Worm (Caenorhabditis elegans) whole organism, L4 larva: Measurements from ENCODE around the gene usp-4.

ENCODE experiments used
- D1046.2 ChIP-seq: fragments of 200-800 bp; sonication (Bioruptor generic); IDR thresholded peaks from 2 replicates; pipeline ENCODE4 v1.3.6; 2022; ENCODE audit warnings: missing genetic modification characterization, missing compliant biosample characterization
- F10B5.3 ChIP-seq: sonication (generic microtip); optimal IDR thresholded peaks from 2 replicates; lab custom pipeline; 2016; ENCODE audit warnings: mild to moderate bottlenecking, missing genetic modification characterization, missing compliant biosample characterization
- F37D6.2 ChIP-seq: sonication (generic microtip); optimal IDR thresholded peaks from 2 replicates; lab custom pipeline; 2016; ENCODE audit warnings: mild to moderate bottlenecking, missing genetic modification characterization, missing compliant biosample characterization
- T26A8.4 ChIP-seq: fragments of 200-800 bp; sonication (Bioruptor generic); IDR thresholded peaks from 2 replicates; pipeline ENCODE4 v1.3.6; 2022; ENCODE audit warnings: missing genetic modification characterization, missing compliant biosample characterization
- ZK337.2 ChIP-seq: fragments of 200-800 bp; sonication (Bioruptor generic); IDR thresholded peaks from 2 replicates; pipeline ENCODE4 v1.3.6; 2022; ENCODE audit warnings: missing genetic modification reagents, missing genetic modification characterization, missing compliant biosample characterization
- ZK546.5 ChIP-seq, 2 experiments: sonication (generic microtip); optimal IDR thresholded peaks; 2 replicates each; lab custom pipeline; 2017; ENCODE audit warnings: missing biosample characterization in 2 of 2, missing genetic modification characterization in 2 of 2
- aha-1 ChIP-seq: fragments of 150-350 bp; peaks from one replicate; lab custom pipeline; 2014; ENCODE audit warnings: missing biosample characterization, missing genetic modification characterization
- aly-2 ChIP-seq: sonication (generic microtip); optimal IDR thresholded peaks from 2 replicates; lab custom pipeline; 2018; ENCODE audit warnings: missing biosample characterization, missing genetic modification characterization
- attf-4 ChIP-seq: sonication (generic microtip); optimal IDR thresholded peaks from 3 replicates; lab custom pipeline; 2017; ENCODE audit warnings: missing biosample characterization, missing genetic modification characterization
- ceh-20 ChIP-seq: fragments of 200-800 bp; sonication (Bioruptor generic); IDR thresholded peaks from 2 replicates; pipeline ENCODE4 v1.3.6; 2022; ENCODE audit warnings: missing genetic modification reagents, missing genetic modification characterization, missing compliant biosample characterization
- ceh-82 ChIP-seq: sonication (generic microtip); optimal IDR thresholded peaks from 2 replicates; lab custom pipeline; 2017; ENCODE audit warnings: missing biosample characterization, missing genetic modification characterization
- ces-1 ChIP-seq: fragments of 150-350 bp; sonication (generic microtip); optimal IDR thresholded peaks from 4 replicates; lab custom pipeline; 2014; ENCODE audit warnings: missing biosample characterization, missing genetic modification reagents, missing genetic modification characterization
- cey-2 ChIP-seq: sonication (generic microtip); optimal IDR thresholded peaks from 3 replicates; lab custom pipeline; 2017; ENCODE audit warnings: missing genetic modification characterization, mild to moderate bottlenecking, missing compliant biosample characterization, antibody characterized with exemption, borderline replicate concordance; ENCODE audit not compliant: insufficient read depth
- ctbp-1 ChIP-seq: fragments of 200-800 bp; sonication (Bioruptor generic); IDR thresholded peaks from 2 replicates; pipeline ENCODE4 v1.3.6; 2022; ENCODE audit warnings: missing genetic modification reagents, missing genetic modification characterization, missing compliant biosample characterization
- daf-12 ChIP-seq: fragments of 150-350 bp; optimal IDR thresholded peaks from 2 replicates; lab custom pipeline; 2014; ENCODE audit warnings: missing biosample characterization, missing genetic modification reagents, missing genetic modification characterization
- daf-19 ChIP-seq: fragments of 200-800 bp; sonication (Bioruptor generic); conservative IDR thresholded peaks from 2 replicates; pipeline ENCODE4 v1.3.6; 2022; ENCODE audit warnings: missing genetic modification characterization, missing compliant biosample characterization
- dmd-8 ChIP-seq: fragments of 200-800 bp; sonication (Bioruptor generic); IDR thresholded peaks from 2 replicates; pipeline ENCODE4 v1.3.6; 2022; ENCODE audit warnings: missing genetic modification characterization, missing compliant biosample characterization
- dpl-1 ChIP-seq: fragments of 150-350 bp; optimal IDR thresholded peaks from 2 replicates; lab custom pipeline; 2014; ENCODE audit warnings: missing biosample characterization, missing genetic modification reagents, missing genetic modification characterization
- fkh-10 ChIP-seq: fragments of 150-350 bp; optimal IDR thresholded peaks from 2 replicates; lab custom pipeline; 2014; ENCODE audit warnings: missing biosample characterization, missing genetic modification reagents, missing genetic modification characterization
- fos-1 ChIP-seq: fragments of 150-350 bp; optimal IDR thresholded peaks from 2 replicates; lab custom pipeline; 2014; ENCODE audit warnings: missing biosample characterization, missing genetic modification characterization
- lin-29 ChIP-seq: fragments of 200-800 bp; sonication (Bioruptor generic); IDR thresholded peaks from 2 replicates; pipeline ENCODE4 v1.3.6; 2022; ENCODE audit warnings: missing genetic modification reagents, missing genetic modification characterization, missing compliant biosample characterization
- madf-5 ChIP-seq, 2 experiments: fragments of 200-800 bp; sonication (Bioruptor generic); IDR thresholded peaks; 2 replicates each; pipeline ENCODE4 v1.3.6; 2022; ENCODE audit warnings: missing compliant biosample characterization in 2 of 2, missing genetic modification characterization in 2 of 2
- madf-9 ChIP-seq: fragments of 200-800 bp; sonication (Bioruptor generic); conservative IDR thresholded peaks from 2 replicates; pipeline ENCODE4 v1.3.6; 2022; ENCODE audit warnings: missing genetic modification reagents, missing genetic modification characterization, missing compliant biosample characterization
- mdl-1 ChIP-seq, 2 experiments: fragments of 150-350 bp in 1 of 2; sonication (generic microtip) in 1 of 2; optimal IDR thresholded peaks; 2 replicates each; lab custom pipeline; 2014 to 2017; ENCODE audit warnings: missing biosample characterization in 2 of 2, missing genetic modification characterization in 2 of 2
- mdt-29 ChIP-seq: fragments of 200-800 bp; sonication (Bioruptor generic); IDR thresholded peaks from 2 replicates; pipeline ENCODE4 v1.3.6; 2022; ENCODE audit warnings: missing genetic modification reagents, missing genetic modification characterization, missing compliant biosample characterization
- mep-1 ChIP-seq: fragments of 150-350 bp; sonication (generic microtip); optimal IDR thresholded peaks from 3 replicates; lab custom pipeline; 2014; ENCODE audit warnings: missing biosample characterization, missing genetic modification characterization
- mxl-2 ChIP-seq: fragments of 200-800 bp; sonication (Bioruptor generic); conservative IDR thresholded peaks from 2 replicates; pipeline ENCODE4 v1.3.6; 2022; ENCODE audit warnings: missing genetic modification reagents, missing genetic modification characterization, missing compliant biosample characterization
- mxl-3 ChIP-seq: fragments of 200-800 bp; sonication (Bioruptor generic); optimal IDR thresholded peaks from 2 replicates; lab custom pipeline; 2018; ENCODE audit warnings: mild to moderate bottlenecking, missing genetic modification characterization, missing compliant biosample characterization
- nhr-11 ChIP-seq: fragments of 150-350 bp; optimal IDR thresholded peaks from 2 replicates; lab custom pipeline; 2014; ENCODE audit warnings: missing biosample characterization, missing genetic modification characterization
- nhr-237 ChIP-seq: sonication (generic microtip); optimal IDR thresholded peaks from 2 replicates; lab custom pipeline; 2017; ENCODE audit warnings: missing biosample characterization, missing genetic modification characterization
- nhr-42 ChIP-seq: fragments of 200-800 bp; sonication (Bioruptor generic); IDR thresholded peaks from 2 replicates; pipeline ENCODE4 v1.3.6; 2022; ENCODE audit warnings: missing genetic modification characterization, missing compliant biosample characterization
- nhr-48 ChIP-seq: sonication (generic microtip); optimal IDR thresholded peaks from 2 replicates; lab custom pipeline; 2016; ENCODE audit warnings: mild to moderate bottlenecking, missing genetic modification characterization, missing compliant biosample characterization
- pha-4 ChIP-seq, 2 experiments: fragments of 150-350 bp in 1 of 2; fragments of 200-800 bp in 1 of 2; sonication (Bioruptor generic) in 1 of 2; IDR thresholded peaks in 1 of 2; optimal IDR thresholded peaks in 1 of 2; 2 replicates each; pipeline versions ENCODE4 v1.3.6 to Lab custom; 2014 to 2022; ENCODE audit warnings: missing genetic modification characterization in 2 of 2, missing genetic modification reagents in 2 of 2, missing biosample characterization in 1 of 2, missing compliant biosample characterization in 1 of 2
- php-3 ChIP-seq: fragments of 200-800 bp; sonication (Bioruptor generic); IDR thresholded peaks from 2 replicates; pipeline ENCODE4 v1.3.6; 2022; ENCODE audit warnings: missing genetic modification reagents, missing genetic modification characterization, missing compliant biosample characterization
- rbr-2 ChIP-seq: sonication (generic microtip); optimal IDR thresholded peaks from 2 replicates; lab custom pipeline; 2016; ENCODE audit warnings: missing genotype, missing genetic modification characterization, missing compliant biosample characterization
- saeg-2 ChIP-seq: fragments of 200-800 bp; sonication (Bioruptor generic); IDR thresholded peaks from 2 replicates; pipeline ENCODE4 v1.3.6; 2022; ENCODE audit warnings: missing genetic modification reagents, missing genetic modification characterization, missing compliant biosample characterization
- set-16 ChIP-seq: fragments of 200-800 bp; sonication (Bioruptor generic); IDR thresholded peaks from 2 replicates; pipeline ENCODE4 v1.3.6; 2022; ENCODE audit warnings: missing genetic modification reagents, missing genetic modification characterization, missing compliant biosample characterization
- snpc-1.2 ChIP-seq: fragments of 200-800 bp; sonication (Bioruptor generic); IDR thresholded peaks from 2 replicates; pipeline ENCODE4 v1.3.6; 2022; ENCODE audit warnings: missing genetic modification reagents, missing genetic modification characterization, missing compliant biosample characterization
- spr-1 ChIP-seq: sonication (generic microtip); optimal IDR thresholded peaks from 2 replicates; lab custom pipeline; 2016; ENCODE audit warnings: mild to moderate bottlenecking, missing genetic modification characterization, missing compliant biosample characterization
- tra-1 ChIP-seq: fragments of 200-800 bp; sonication (Bioruptor generic); IDR thresholded peaks from 2 replicates; pipeline ENCODE4 v1.3.6; 2022; ENCODE audit warnings: missing genetic modification reagents, missing genetic modification characterization, missing compliant biosample characterization
- unc-39 ChIP-seq: sonication (generic microtip); optimal IDR thresholded peaks from 2 replicates; lab custom pipeline; 2017; ENCODE audit warnings: missing biosample characterization, missing genetic modification characterization
- unc-62 ChIP-seq, 3 experiments: fragments of 150-350 bp in 1 of 3; sonication (generic microtip); optimal IDR thresholded peaks in 2 of 3; peaks in 1 of 3; 1 replicate in 1 of 3; 2 replicates in 2 of 3; lab custom pipeline; 2014 to 2017; ENCODE audit warnings: missing biosample characterization in 3 of 3, missing genetic modification characterization in 3 of 3, missing genetic modification reagents in 3 of 3, missing genotype in 1 of 3
- zfp-2 ChIP-seq: sonication (generic microtip); optimal IDR thresholded peaks from 2 replicates; lab custom pipeline; 2016; ENCODE audit warnings: mild to moderate bottlenecking, missing genetic modification characterization, missing compliant biosample characterization
- zip-2 ChIP-seq: fragments of 150-350 bp; optimal IDR thresholded peaks from 2 replicates; lab custom pipeline; 2014; ENCODE audit warnings: missing biosample characterization, missing genetic modification characterization
- ztf-11 ChIP-seq: fragments of 150-350 bp; optimal IDR thresholded peaks from 2 replicates; lab custom pipeline; 2014; ENCODE audit warnings: missing biosample characterization, missing genetic modification characterization
- ztf-7 ChIP-seq: fragments of 150-350 bp; optimal IDR thresholded peaks from 2 replicates; lab custom pipeline; 2014; ENCODE audit warnings: missing biosample characterization, missing genetic modification characterization

The usp-4 gene

ce11 chrIV:6804815-6805214 is 47.7 kb downstream of the usp-4 start, which contains the start of gene C17H12.37:
Gene C17H12.37, plus strand, starts transcription at chrIV:6805115.
- TF ChIP-seq aha-1 (tag; lab: Kevin White, UChicago) (peak; percentile 14), unc-62 (GFP tag; optimal IDR thresholded peaks at IDR 0.05 in 1 of 2; lab: Kevin White, UChicago) (peak in 1 of 2 experiments; percentile 39), unc-62 (tag; optimal IDR thresholded peaks at IDR 0.05; lab: Kevin White, UChicago) (no peak), madf-9 (no peak)

ce11 chrIV:6806475-6807063 is 49.5 kb downstream of the usp-4 start, which contains the start of gene C17H12.10:
Gene C17H12.10, plus strand, starts transcription at chrIV:6806799.
- peak; percentile 37 for TF ChIP-seq fkh-10 (GFP tag; lab: Kevin White, UChicago)
- peak; percentile 46 for TF ChIP-seq mep-1
- peak; percentile 44 for TF ChIP-seq rbr-2 (tag; lab: Kevin White, UChicago)
- peak in 1 of 2 experiments; percentile 53 for TF ChIP-seq unc-62 (GFP tag; optimal IDR thresholded peaks at IDR 0.05 in 1 of 2; lab: Kevin White, UChicago)
- no peak for TF ChIP-seq unc-62 (tag; optimal IDR thresholded peaks at IDR 0.05; lab: Kevin White, UChicago)
- TF ChIP-seq ZK546.5 (tag; optimal IDR thresholded peaks at IDR 0.05; lab: Kevin White, UChicago), result no peak
- TF ChIP-seq nhr-11 (tag; lab: Kevin White, UChicago), result peak; percentile 31
- TF ChIP-seq ceh-20 (GFP tag; lab: Robert Waterston, UW), result no peak
- TF ChIP-seq aha-1 (tag; lab: Kevin White, UChicago), result peak; percentile 44
- TF ChIP-seq daf-12 (tag; lab: Kevin White, UChicago), result no peak
- TF ChIP-seq snpc-1.2 (GFP tag; lab: Robert Waterston, UW), result no peak
- TF ChIP-seq daf-19 (GFP tag; lab: Robert Waterston, UW), result no peak
- TF ChIP-seq nhr-237, result no peak
- no peak for TF ChIP-seq fos-1
- no peak for TF ChIP-seq F10B5.3 (tag; lab: Kevin White, UChicago)
- no peak for TF ChIP-seq set-16 (GFP tag; lab: Robert Waterston, UW)
- TF ChIP-seq cey-2 (tag; lab: Kevin White, UChicago), result no peak
- TF ChIP-seq ctbp-1 (GFP tag; lab: Robert Waterston, UW), result 0 out of 2 replicates have a peak, but pooled peaks have one; percentile 46
- peak; percentile 70 for TF ChIP-seq ces-1
- TF ChIP-seq attf-4, result no peak
- TF ChIP-seq spr-1 (tag; lab: Kevin White, UChicago), result no peak
- no peak for TF ChIP-seq ztf-7 (tag; lab: Kevin White, UChicago)
- no peak for TF ChIP-seq T26A8.4 (GFP tag; lab: Robert Waterston, UW)
- peak in 1 of 2 experiments; percentile 2 for TF ChIP-seq mdl-1 (tag; optimal IDR thresholded peaks at IDR 0.05; lab: Kevin White, UChicago)

DNA sequence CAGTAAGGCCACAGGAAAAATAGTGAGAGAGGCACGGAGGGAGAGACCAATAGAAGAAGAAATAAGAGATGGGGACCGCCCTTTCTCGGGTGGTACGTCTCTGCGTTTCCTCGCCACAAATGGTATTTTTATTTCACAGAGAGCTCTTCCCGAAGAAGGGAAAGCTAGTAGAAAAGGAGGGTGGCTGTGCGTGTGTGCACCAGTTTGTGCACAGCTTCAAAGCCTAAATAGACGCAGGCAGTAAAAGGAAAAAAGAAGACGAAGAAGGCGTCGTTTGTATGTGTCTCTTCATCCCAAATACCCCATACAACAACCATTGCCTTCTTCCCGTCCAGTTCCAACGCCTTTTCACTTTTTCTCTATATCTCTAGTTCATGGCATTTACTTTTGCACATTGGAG is 52.6 kb downstream of the usp-4 start:
- TF ChIP-seq aly-2 (no peak), mep-1 (peak; percentile 71), zip-2 (tag; lab: Kevin White, UChicago) (no peak), mxl-3 (no peak), dpl-1 (GFP tag; lab: Kevin White, UChicago) (no peak), php-3 (GFP tag; lab: Robert Waterston, UW) (no peak), ceh-82 (tag; lab: Kevin White, UChicago) (no peak), saeg-2 (GFP tag; lab: Robert Waterston, UW) (no peak), daf-19 (GFP tag; lab: Robert Waterston, UW) (no peak), tra-1 (GFP tag; lab: Robert Waterston, UW) (no peak), dmd-8 (GFP tag; lab: Robert Waterston, UW) (no peak), ceh-20 (GFP tag; lab: Robert Waterston, UW) (no peak), mxl-2 (GFP tag; lab: Robert Waterston, UW) (no peak), madf-5 (GFP tag; IDR thresholded peaks at IDR 0.05; lab: Robert Waterston, UW) (no peak), ZK337.2 (GFP tag; lab: Robert Waterston, UW) (0 out of 2 replicates have a peak, but pooled peaks have one; percentile 16), unc-39 (tag; lab: Kevin White, UChicago) (no peak), cey-2 (tag; lab: Kevin White, UChicago) (no peak), ztf-7 (tag; lab: Kevin White, UChicago) (no peak), pha-4 (GFP tag; IDR thresholded peaks at IDR 0.05; lab: Robert Waterston, UW) (no peak), pha-4 (tag; optimal IDR thresholded peaks at IDR 0.05; lab: Kevin White, UChicago) (no peak), lin-29 (GFP tag; lab: Robert Waterston, UW) (no peak), fos-1 (no peak), nhr-42 (no peak), F37D6.2 (tag; lab: Kevin White, UChicago) (peak; percentile 60), ctbp-1 (GFP tag; lab: Robert Waterston, UW) (peak; percentile 69), nhr-48 (tag; lab: Kevin White, UChicago) (no peak), D1046.2 (GFP tag; lab: Robert Waterston, UW) (no peak), zfp-2 (no peak), ztf-11 (no peak), mdt-29 (no peak)
